5 worm cellular contexts compared by ENCODE assay signal in the genomic region with DNA sequence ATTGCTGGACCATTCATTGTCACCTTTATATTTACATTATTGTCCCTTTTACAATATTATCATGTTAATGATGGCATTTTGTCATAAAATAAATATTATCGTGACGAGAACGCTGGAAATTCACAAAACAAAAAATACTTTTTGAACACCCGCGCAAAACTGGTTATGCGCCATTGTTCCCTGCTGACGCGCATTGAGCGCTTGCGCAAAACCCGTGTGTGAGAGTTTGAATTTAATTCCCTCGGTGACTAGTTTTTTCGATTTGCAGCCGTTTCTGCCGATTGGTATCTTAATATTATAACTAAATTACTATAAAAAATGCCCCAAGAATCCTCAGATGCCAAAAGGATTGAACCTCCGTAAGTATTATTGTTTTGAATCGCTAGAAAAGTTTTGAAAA.
TF ChIP-seq lines count a peak whose summit lies in the region.

pafo-1 (plus strand) TSS at position 256 of the 400 bp plus-strand sequence.

TF ChIP-seq in whole organism, L1 larva, 84 proteins besides CTCF, POLR2A, EP300 and RAD21 (continues in another document):
- TF ChIP-seq sup-37 (GFP tag; optimal IDR thresholded peaks at IDR 0.05; lab: Kevin White, UChicago) = peak; percentile 79
- TF ChIP-seq rnt-1 (tag; optimal IDR thresholded peaks at IDR 0.05; lab: Kevin White, UChicago) = peak; percentile 95
- TF ChIP-seq mef-2 (tag; optimal IDR thresholded peaks at IDR 0.05; lab: Kevin White, UChicago) = peak; percentile 65
- peak; percentile 84 for TF ChIP-seq lin-14 (GFP tag; optimal IDR thresholded peaks at IDR 0.05; lab: Kevin White, UChicago)
- no peak for TF ChIP-seq hlh-4 (tag; optimal IDR thresholded peaks at IDR 0.05; lab: Kevin White, UChicago)
- no peak for TF ChIP-seq unc-98 (GFP tag; IDR thresholded peaks at IDR 0.05; lab: Robert Waterston, UW)
- peak; percentile 71 for TF ChIP-seq fkh-10 (GFP tag; optimal IDR thresholded peaks at IDR 0.05; lab: Kevin White, UChicago)
- no peak for TF ChIP-seq nhr-84 (tag; optimal IDR thresholded peaks at IDR 0.05; lab: Kevin White, UChicago)
- peak; percentile 92 for TF ChIP-seq nhr-19 (GFP tag; conservative IDR thresholded peaks at IDR 0.05; lab: Robert Waterston, UW)
- no peak for TF ChIP-seq ceh-63 (GFP tag; optimal IDR thresholded peaks at IDR 0.05; lab: Kevin White, UChicago)
- TF ChIP-seq alr-1 (tag; optimal IDR thresholded peaks at IDR 0.05; lab: Kevin White, UChicago; ENCODE audit: borderline replicate concordance) = no peak
- peak; percentile 62 for TF ChIP-seq pax-3 (tag; optimal IDR thresholded peaks at IDR 0.05; lab: Kevin White, UChicago)
- TF ChIP-seq ceh-8 (GFP tag; optimal IDR thresholded peaks at IDR 0.05; lab: Kevin White, UChicago) = peak; percentile 92
- no peak for TF ChIP-seq zag-1 (tag; optimal IDR thresholded peaks at IDR 0.05; lab: Kevin White, UChicago)
- peak; percentile 94 for TF ChIP-seq dsc-1 (tag; optimal IDR thresholded peaks at IDR 0.05; lab: Kevin White, UChicago)
- TF ChIP-seq pag-3 (tag; optimal IDR thresholded peaks at IDR 0.05; lab: Kevin White, UChicago; ENCODE audit: borderline replicate concordance, insufficient read depth) = peak; percentile 13
- peak; percentile 90 for TF ChIP-seq swsn-7 (tag; optimal IDR thresholded peaks at IDR 0.05; lab: Kevin White, UChicago)

TF ChIP-seq in whole organism, L3 larva, 47 proteins besides CTCF, POLR2A, EP300 and RAD21 (continues in another document):
- TF ChIP-seq ZK546.5 (tag; optimal IDR thresholded peaks at IDR 0.05; lab: Kevin White, UChicago) = no peak
- TF ChIP-seq egl-5 (tag; optimal IDR thresholded peaks at IDR 0.05; lab: Kevin White, UChicago) = no peak
- no peak for TF ChIP-seq nhr-67 (tag; optimal IDR thresholded peaks at IDR 0.05; lab: Kevin White, UChicago)
- peak; percentile 30 for TF ChIP-seq fkh-10 (GFP tag; optimal IDR thresholded peaks at IDR 0.05; lab: Kevin White, UChicago)
- no peak for TF ChIP-seq nhr-11 (tag; optimal IDR thresholded peaks at IDR 0.05; lab: Kevin White, UChicago)
- TF ChIP-seq ceh-9 (tag; optimal IDR thresholded peaks at IDR 0.05; lab: Kevin White, UChicago) = no peak
- TF ChIP-seq tbx-2 (tag; optimal IDR thresholded peaks at IDR 0.05; lab: Kevin White, UChicago) = peak; percentile 79
- no peak for TF ChIP-seq mdl-1 (tag; optimal IDR thresholded peaks at IDR 0.05; lab: Kevin White, UChicago)
- TF ChIP-seq ztf-11 (tag; optimal IDR thresholded peaks at IDR 0.05; lab: Kevin White, UChicago) = no peak
- no peak for TF ChIP-seq unc-39 (tag; optimal IDR thresholded peaks at IDR 0.05; lab: Kevin White, UChicago)
- peak; percentile 52 for TF ChIP-seq elt-2 (tag; optimal IDR thresholded peaks at IDR 0.05; lab: Kevin White, UChicago)
- peak; percentile 73 for TF ChIP-seq aly-2 (tag; optimal IDR thresholded peaks at IDR 0.05; lab: Kevin White, UChicago)
- TF ChIP-seq lsy-12 (tag; optimal IDR thresholded peaks at IDR 0.05; lab: Kevin White, UChicago) = peak; percentile 79
- TF ChIP-seq pha-4 (tag; optimal IDR thresholded peaks at IDR 0.05; lab: Kevin White, UChicago) = peak; percentile 90
- no peak for TF ChIP-seq ama-1 (optimal IDR thresholded peaks at IDR 0.05; lab: Kevin White, UChicago)
- peak; percentile 66 for TF ChIP-seq nhr-25 (tag; optimal IDR thresholded peaks at IDR 0.05; lab: Kevin White, UChicago)
- TF ChIP-seq nhr-12 (tag; optimal IDR thresholded peaks at IDR 0.05; lab: Kevin White, UChicago) = no peak
- TF ChIP-seq nhr-76 (tag; optimal IDR thresholded peaks at IDR 0.05; lab: Kevin White, UChicago) = no peak
- peak; percentile 86 for TF ChIP-seq jun-1 (tag; optimal IDR thresholded peaks at IDR 0.05; lab: Kevin White, UChicago)

TF ChIP-seq in whole organism, early embryonic, 17 proteins besides CTCF, POLR2A, EP300 and RAD21:
- no peak for TF ChIP-seq pes-1 (GFP tag; IDR thresholded peaks at IDR 0.05; lab: Robert Waterston, UW)
- no peak for TF ChIP-seq hmbx-1 (tag; optimal IDR thresholded peaks at IDR 0.05; lab: Kevin White, UChicago)
- peak; percentile 40 for TF ChIP-seq ceh-36 (tag; optimal IDR thresholded peaks at IDR 0.05; lab: Kevin White, UChicago)
- peak; percentile 27 for TF ChIP-seq hmg-4 (GFP tag; optimal IDR thresholded peaks at IDR 0.05; lab: Kevin White, UChicago)
- TF ChIP-seq ceh-13 (GFP tag; optimal IDR thresholded peaks at IDR 0.05; lab: Kevin White, UChicago) = no peak
- no peak for TF ChIP-seq ama-1 (optimal IDR thresholded peaks at IDR 0.05; lab: Kevin White, UChicago)
- TF ChIP-seq hnd-1 (tag; optimal IDR thresholded peaks at IDR 0.05; lab: Kevin White, UChicago) = no peak
- TF ChIP-seq F13C5.2 (tag; optimal IDR thresholded peaks at IDR 0.05; lab: Kevin White, UChicago) = peak; percentile 83
- no peak for TF ChIP-seq aly-1 (tag; optimal IDR thresholded peaks at IDR 0.05; lab: Kevin White, UChicago)
- TF ChIP-seq sea-1 (GFP tag; conservative IDR thresholded peaks at IDR 0.05; lab: Robert Waterston, UW) = 0 out of 2 replicates have a peak, but pooled peaks have one; percentile 23
- no peak for TF ChIP-seq ets-7 (tag; optimal IDR thresholded peaks at IDR 0.05; lab: Kevin White, UChicago)
- TF ChIP-seq B0310.2 (tag; optimal IDR thresholded peaks at IDR 0.05; lab: Kevin White, UChicago) = no peak
- TF ChIP-seq scrt-1 (GFP tag; IDR thresholded peaks at IDR 0.05; lab: Robert Waterston, UW) = no peak
- 0 out of 2 replicates have a peak, but pooled peaks have one; percentile 23 for TF ChIP-seq flt-1 (GFP tag; IDR thresholded peaks at IDR 0.05; lab: Robert Waterston, UW)
- TF ChIP-seq tbx-37 (GFP tag; conservative IDR thresholded peaks at IDR 0.05; lab: Robert Waterston, UW) = peak; percentile 61
- no peak for TF ChIP-seq tra-4 (tag; optimal IDR thresholded peaks at IDR 0.05; lab: Kevin White, UChicago)
- TF ChIP-seq tbx-11 (GFP tag; IDR thresholded peaks at IDR 0.05; lab: Robert Waterston, UW) = no peak

TF ChIP-seq in whole organism, midembryonic, 9 proteins besides CTCF, POLR2A, EP300 and RAD21:
- TF ChIP-seq tab-1 (GFP tag; IDR thresholded peaks at IDR 0.05; lab: Robert Waterston, UW) (peak; percentile 30; the same call in 1 of the 2 replicates), med-1 (GFP tag; optimal IDR thresholded peaks at IDR 0.05; lab: Kevin White, UChicago; ENCODE audit: insufficient read depth) (peak; percentile 27), cog-1 (tag; optimal IDR thresholded peaks at IDR 0.05; lab: Kevin White, UChicago) (peak; percentile 52), ztf-23 (GFP tag; IDR thresholded peaks at IDR 0.05; lab: Robert Waterston, UW) (peak; percentile 78), ref-1 (GFP tag; conservative IDR thresholded peaks at IDR 0.05; lab: Robert Waterston, UW) (no peak), flt-1 (GFP tag; IDR thresholded peaks at IDR 0.05; lab: Robert Waterston, UW) (peak; percentile 67; the same call in 1 of the 2 replicates), T22C8.4 (GFP tag; IDR thresholded peaks at IDR 0.05; lab: Robert Waterston, UW) (no peak; the same call in 1 of the 2 replicates)

TF ChIP-seq in whole organism, young adult, 124 proteins besides CTCF, POLR2A, EP300 and RAD21 (continues in another document):
- TF ChIP-seq tbp1 (GFP tag; optimal IDR thresholded peaks at IDR 0.05; lab: Kevin White, UChicago) = peak; percentile 66
- TF ChIP-seq hmg-20 (GFP tag; IDR thresholded peaks at IDR 0.05; lab: Robert Waterston, UW) = peak; percentile 72
- TF ChIP-seq sea-2 (GFP tag; IDR thresholded peaks at IDR 0.05; lab: Robert Waterston, UW) = no peak
- peak; percentile 78 for TF ChIP-seq ekl-4 (GFP tag; IDR thresholded peaks at IDR 0.05; lab: Robert Waterston, UW)
- no peak for TF ChIP-seq ztf-28 (GFP tag; IDR thresholded peaks at IDR 0.05; lab: Robert Waterston, UW)
- no peak for TF ChIP-seq nfya-1 (tag; optimal IDR thresholded peaks at IDR 0.05; lab: Kevin White, UChicago; ENCODE audit: borderline replicate concordance, insufficient read depth)
- TF ChIP-seq ets-4 (GFP tag; optimal IDR thresholded peaks at IDR 0.05; lab: Kevin White, UChicago) = no peak
- peak; percentile 65 for TF ChIP-seq xnd-1 (tag; optimal IDR thresholded peaks at IDR 0.05; lab: Kevin White, UChicago)
- no peak for TF ChIP-seq ceh-58 (GFP tag; IDR thresholded peaks at IDR 0.05; lab: Robert Waterston, UW)
- TF ChIP-seq bed-1 (GFP tag; IDR thresholded peaks at IDR 0.05; lab: Robert Waterston, UW) = no peak
- TF ChIP-seq snpc-1.3 (tag; optimal IDR thresholded peaks at IDR 0.05; lab: Kevin White, UChicago; ENCODE audit: insufficient read depth) = peak; percentile 40
- peak; percentile 72 for TF ChIP-seq lsl-1 (GFP tag; optimal IDR thresholded peaks at IDR 0.05; lab: Kevin White, UChicago)
- TF ChIP-seq sdz-38 (tag; optimal IDR thresholded peaks at IDR 0.05; lab: Kevin White, UChicago) = no peak
- TF ChIP-seq efl-1 (GFP tag; optimal IDR thresholded peaks at IDR 0.05; lab: Kevin White, UChicago) = peak; percentile 90
- no peak for TF ChIP-seq ztf-6 (GFP tag; IDR thresholded peaks at IDR 0.05; lab: Robert Waterston, UW)
- peak; percentile 56 for TF ChIP-seq him-1 (tag; optimal IDR thresholded peaks at IDR 0.05; lab: Kevin White, UChicago)
- 0 out of 2 replicates have a peak, but pooled peaks have one; percentile 42 for TF ChIP-seq lir-1 (GFP tag; conservative IDR thresholded peaks at IDR 0.05; lab: Robert Waterston, UW)
- no peak for TF ChIP-seq mes-4 (tag; optimal IDR thresholded peaks at IDR 0.05; lab: Kevin White, UChicago)
- no peak for TF ChIP-seq sptf-2 (GFP tag; optimal IDR thresholded peaks at IDR 0.05; lab: Kevin White, UChicago)
- no peak for TF ChIP-seq F39B2.1 (GFP tag; IDR thresholded peaks at IDR 0.05; lab: Robert Waterston, UW)
- no peak for TF ChIP-seq ztf-22 (GFP tag; optimal IDR thresholded peaks at IDR 0.05; lab: Kevin White, UChicago)
- TF ChIP-seq attf-6 (GFP tag; IDR thresholded peaks at IDR 0.05; lab: Robert Waterston, UW) = peak; percentile 54; the same call in 1 of the 2 replicates
- TF ChIP-seq madf-6 (GFP tag; IDR thresholded peaks at IDR 0.05; lab: Robert Waterston, UW) = peak; percentile 81
- TF ChIP-seq tbx-9 (tag; optimal IDR thresholded peaks at IDR 0.05; lab: Kevin White, UChicago; ENCODE audit: borderline replicate concordance) = no peak
- TF ChIP-seq dpff-1 (tag; optimal IDR thresholded peaks at IDR 0.05; lab: Kevin White, UChicago) = no peak
- TF ChIP-seq madf-8 (GFP tag; conservative IDR thresholded peaks at IDR 0.05; lab: Robert Waterston, UW) = peak; percentile 61
- no peak for TF ChIP-seq lin-26 (GFP tag; IDR thresholded peaks at IDR 0.05; lab: Robert Waterston, UW)
- TF ChIP-seq zim-3 (tag; optimal IDR thresholded peaks at IDR 0.05; lab: Kevin White, UChicago) = no peak
- peak; percentile 64 for TF ChIP-seq hmg-1.2 (GFP tag; IDR thresholded peaks at IDR 0.05; lab: Robert Waterston, UW)
- peak; percentile 35; the same call in 1 of the 2 replicates for TF ChIP-seq ceh-91 (GFP tag; IDR thresholded peaks at IDR 0.05; lab: Robert Waterston, UW)
- no peak for TF ChIP-seq cebp-1 (GFP tag; IDR thresholded peaks at IDR 0.05; lab: Robert Waterston, UW)
- no peak for TF ChIP-seq cebp-1 (tag; optimal IDR thresholded peaks at IDR 0.05; lab: Kevin White, UChicago)
- no peak for TF ChIP-seq ccch-3 (GFP tag; optimal IDR thresholded peaks at IDR 0.05; lab: Kevin White, UChicago)
- TF ChIP-seq ceh-27 (GFP tag; optimal IDR thresholded peaks at IDR 0.05; lab: Kevin White, UChicago) = peak; percentile 71

Comparison
In these comparisons a context has a peak if more than half of its experiments do, and no peak if none do; other contexts are left out.
1. Of the 8 proteins assayed by ChIP-seq in both whole organism, young adult and whole organism, L1 larva: peak only in whole organism, young adult: none; only in whole organism, L1 larva: ama-1 and nhr-90; in both: dpl-1, efl-1, lin-35, snpc-4 and unc-130; in neither: 1.